Worm (Caenorhabditis elegans) whole organism, L4 larva: Measurements from ENCODE around the gene ctsa-1.2.

Experiments used
- ceh-28 ChIP-seq: fragments of 150-350 bp; optimal IDR thresholded peaks from 2 replicates; lab custom pipeline; 2014; ENCODE audit warnings: missing biosample characterization, missing genetic modification reagents, missing genetic modification characterization
- ces-1 ChIP-seq: fragments of 150-350 bp; sonication (generic microtip); optimal IDR thresholded peaks from 4 replicates; lab custom pipeline; 2014; ENCODE audit warnings: missing biosample characterization, missing genetic modification reagents, missing genetic modification characterization
- lin-15B ChIP-seq: fragments of 150-350 bp; sonication (generic microtip); optimal IDR thresholded peaks from 3 replicates; lab custom pipeline; 2014; ENCODE audit warnings: missing biosample characterization, missing genetic modification characterization
- nhr-76 ChIP-seq: fragments of 150-350 bp; optimal IDR thresholded peaks from 2 replicates; lab custom pipeline; 2014; ENCODE audit warnings: missing biosample characterization, missing genetic modification characterization
- saeg-2 ChIP-seq: fragments of 200-800 bp; sonication (Bioruptor generic); IDR thresholded peaks from 2 replicates; pipeline ENCODE4 v1.3.6; 2022; ENCODE audit warnings: missing genetic modification reagents, missing genetic modification characterization, missing compliant biosample characterization

DNA sequence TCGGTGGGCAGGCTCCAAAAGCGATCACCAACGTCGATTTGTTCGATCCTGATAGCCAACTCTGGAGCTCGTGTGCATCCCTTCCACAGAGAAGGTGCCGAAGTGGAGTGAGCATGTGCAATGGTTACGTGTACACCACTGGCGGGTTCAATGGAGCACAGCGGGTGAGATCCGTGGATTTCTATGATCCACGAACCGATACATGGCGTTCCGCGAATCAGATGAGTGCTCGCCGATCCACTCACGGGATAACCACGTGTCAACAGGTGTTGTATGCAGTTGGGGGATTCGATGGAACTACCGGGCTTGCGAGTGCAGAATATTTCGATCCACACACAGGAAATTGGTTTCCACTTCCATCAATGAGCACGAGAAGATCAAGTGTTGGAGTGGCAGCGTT lies 48.3 kb upstream of the ctsa-1.2 start:
- no peak for TF ChIP-seq lin-15B (tag; lab: Kevin White, UChicago)
- TF ChIP-seq ceh-28 = no peak
- no peak for TF ChIP-seq ces-1 (GFP tag; lab: Kevin White, UChicago)
- TF ChIP-seq nhr-76 (tag; lab: Kevin White, UChicago) = no peak
- no peak for TF ChIP-seq saeg-2 (GFP tag; lab: Robert Waterston, UW)
